Worm (Caenorhabditis elegans) whole organism, late embryonic: Measurements from ENCODE around the gene ogt-1.

ENCODE experiments used
- C08G9.2 ChIP-seq: sonication (generic microtip); optimal IDR thresholded peaks from 2 replicates; lab custom pipeline; 2016; ENCODE audit warnings: mild to moderate bottlenecking, missing genetic modification characterization, moderate library complexity, missing compliant biosample characterization
- F13H6.1 ChIP-seq: sonication (generic microtip); optimal IDR thresholded peaks from 2 replicates; lab custom pipeline; 2016; ENCODE audit warnings: missing genetic modification characterization, missing compliant biosample characterization
- K02D7.2 ChIP-seq: sonication (generic microtip); optimal IDR thresholded peaks from 2 replicates; lab custom pipeline; 2017; ENCODE audit warnings: mild to moderate bottlenecking, missing genetic modification characterization, missing compliant biosample characterization
- K09A11.1 ChIP-seq: sonication (generic microtip); optimal IDR thresholded peaks from 2 replicates; lab custom pipeline; 2017; ENCODE audit warnings: antibody characterized with exemption, mild to moderate bottlenecking, missing genetic modification characterization, missing compliant biosample characterization; ENCODE audit not compliant: insufficient read depth
- Y22D7AL.16 ChIP-seq: sonication (generic microtip); optimal IDR thresholded peaks from 2 replicates; lab custom pipeline; 2016; ENCODE audit warnings: missing genetic modification characterization, missing compliant biosample characterization
- ahr-1 ChIP-seq: sonication (generic microtip); optimal IDR thresholded peaks from 2 replicates; lab custom pipeline; 2016; ENCODE audit warnings: missing genetic modification characterization, missing compliant biosample characterization
- ama-1 ChIP-seq: fragments of 150-350 bp; optimal IDR thresholded peaks from 2 replicates; lab custom pipeline; 2014
- ceh-14 ChIP-seq: sonication (generic microtip); optimal IDR thresholded peaks from 2 replicates; lab custom pipeline; 2016; ENCODE audit warnings: missing genotype, missing genetic modification characterization, missing compliant biosample characterization
- ceh-18 ChIP-seq: sonication (generic microtip); optimal IDR thresholded peaks from 2 replicates; lab custom pipeline; 2016; ENCODE audit warnings: missing genetic modification characterization, missing compliant biosample characterization
- ceh-22 ChIP-seq: sonication (generic microtip); optimal IDR thresholded peaks from 2 replicates; lab custom pipeline; 2017; ENCODE audit warnings: missing biosample characterization, missing genetic modification characterization
- ceh-24 ChIP-seq: sonication (generic microtip); optimal IDR thresholded peaks from 2 replicates; lab custom pipeline; 2016; ENCODE audit warnings: mild to moderate bottlenecking, missing genetic modification characterization, missing compliant biosample characterization
- ceh-30 ChIP-seq: fragments of 150-350 bp; optimal IDR thresholded peaks from 2 replicates; lab custom pipeline; 2014; ENCODE audit warnings: missing biosample characterization, missing genetic modification characterization
- ceh-31 ChIP-seq: sonication (generic microtip); optimal IDR thresholded peaks from 2 replicates; lab custom pipeline; 2016; ENCODE audit warnings: missing genetic modification characterization, missing compliant biosample characterization
- ceh-45 ChIP-seq: fragments of 200-800 bp; sonication (Bioruptor generic); IDR thresholded peaks from 2 replicates; pipeline ENCODE4 v1.3.6; 2022; ENCODE audit warnings: missing genetic modification reagents, missing genetic modification characterization, missing compliant biosample characterization
- ceh-48 ChIP-seq: sonication (generic microtip); optimal IDR thresholded peaks from 2 replicates; lab custom pipeline; 2016; ENCODE audit warnings: missing genetic modification characterization, inconsistent platforms, missing compliant biosample characterization
- ceh-9 ChIP-seq: sonication (generic microtip); optimal IDR thresholded peaks from 2 replicates; lab custom pipeline; 2016; ENCODE audit warnings: mild to moderate bottlenecking, missing genetic modification characterization, inconsistent platforms, missing compliant biosample characterization
- elt-2 ChIP-seq: sonication (generic microtip); optimal IDR thresholded peaks from 2 replicates; lab custom pipeline; 2016; ENCODE audit warnings: missing genetic modification reagents, missing genetic modification characterization, missing compliant biosample characterization
- ets-4 ChIP-seq: sonication (generic microtip); optimal IDR thresholded peaks from 2 replicates; lab custom pipeline; 2016; ENCODE audit warnings: missing genetic modification characterization, missing compliant biosample characterization
- eyg-1 ChIP-seq: sonication (generic microtip); optimal IDR thresholded peaks from 2 replicates; lab custom pipeline; 2016; ENCODE audit warnings: missing genotype, missing genetic modification characterization, missing compliant biosample characterization
- fax-1 ChIP-seq: sonication (generic microtip); optimal IDR thresholded peaks from 2 replicates; lab custom pipeline; 2016; ENCODE audit warnings: missing genotype, missing genetic modification characterization, missing compliant biosample characterization
- gmeb-2 ChIP-seq: sonication (generic microtip); optimal IDR thresholded peaks from 2 replicates; lab custom pipeline; 2016; ENCODE audit warnings: missing genetic modification characterization, inconsistent platforms, missing compliant biosample characterization
- hlh-15 ChIP-seq: sonication (generic microtip); optimal IDR thresholded peaks from 2 replicates; lab custom pipeline; 2016; ENCODE audit warnings: missing genetic modification characterization, missing compliant biosample characterization
- hlh-30 ChIP-seq: sonication (generic microtip); optimal IDR thresholded peaks from 2 replicates; lab custom pipeline; 2017; ENCODE audit warnings: antibody characterized with exemption, missing genetic modification characterization, missing compliant biosample characterization; ENCODE audit not compliant: insufficient read depth
- hlh-6 ChIP-seq: sonication (generic microtip); optimal IDR thresholded peaks from 2 replicates; lab custom pipeline; 2016; ENCODE audit warnings: missing genotype, missing genetic modification characterization, missing compliant biosample characterization
- hlh-8 ChIP-seq: sonication (generic microtip); optimal IDR thresholded peaks from 2 replicates; lab custom pipeline; 2016; ENCODE audit warnings: missing genotype, missing genetic modification characterization, missing compliant biosample characterization
- lim-6 ChIP-seq: sonication (generic microtip); optimal IDR thresholded peaks from 2 replicates; lab custom pipeline; 2016; ENCODE audit warnings: missing genetic modification characterization, missing compliant biosample characterization
- lin-11 ChIP-seq: fragments of 200-800 bp; sonication (Bioruptor generic); optimal IDR thresholded peaks from 2 replicates; lab custom pipeline; 2018; ENCODE audit warnings: mild to moderate bottlenecking, missing genetic modification characterization, missing compliant biosample characterization
- madf-2 ChIP-seq: sonication (generic microtip); optimal IDR thresholded peaks from 2 replicates; lab custom pipeline; 2017; ENCODE audit warnings: missing genetic modification characterization, missing compliant biosample characterization
- mec-3 ChIP-seq: sonication (generic microtip); optimal IDR thresholded peaks from 2 replicates; lab custom pipeline; 2016; ENCODE audit warnings: borderline replicate concordance, missing genetic modification characterization, missing compliant biosample characterization
- nfya-1 ChIP-seq: sonication (generic microtip); optimal IDR thresholded peaks from 2 replicates; lab custom pipeline; 2017; ENCODE audit warnings: missing genetic modification characterization, mild to moderate bottlenecking, missing compliant biosample characterization, antibody characterized with exemption, moderate library complexity
- nhr-11 ChIP-seq: fragments of 150-350 bp; optimal IDR thresholded peaks from 2 replicates; lab custom pipeline; 2014; ENCODE audit warnings: missing biosample characterization, missing genetic modification characterization
- nhr-232 ChIP-seq: sonication (generic microtip); optimal IDR thresholded peaks from 2 replicates; lab custom pipeline; 2016; ENCODE audit warnings: missing genetic modification characterization, missing compliant biosample characterization
- odd-2 ChIP-seq: sonication (generic microtip); optimal IDR thresholded peaks from 2 replicates; lab custom pipeline; 2017; ENCODE audit warnings: antibody characterized with exemption, mild to moderate bottlenecking, missing genetic modification characterization, missing compliant biosample characterization
- pag-3 ChIP-seq: sonication (generic microtip); optimal IDR thresholded peaks from 2 replicates; lab custom pipeline; 2016; ENCODE audit warnings: missing compliant biosample characterization, missing genetic modification characterization, borderline replicate concordance
- pat-9 ChIP-seq: fragments of 200-800 bp; sonication (Bioruptor generic); optimal IDR thresholded peaks from 2 replicates; lab custom pipeline; 2018; ENCODE audit warnings: mild to moderate bottlenecking, missing genetic modification characterization, moderate library complexity, missing compliant biosample characterization
- pha-2 ChIP-seq: sonication (generic microtip); optimal IDR thresholded peaks from 2 replicates; lab custom pipeline; 2017; ENCODE audit warnings: mild to moderate bottlenecking, missing genetic modification characterization, missing compliant biosample characterization
- pqm-1 ChIP-seq: sonication (generic microtip); optimal IDR thresholded peaks from 2 replicates; lab custom pipeline; 2016; ENCODE audit warnings: missing genetic modification characterization, missing compliant biosample characterization
- pros-1 ChIP-seq: fragments of 150-350 bp; optimal IDR thresholded peaks from 2 replicates; lab custom pipeline; 2014; ENCODE audit warnings: missing biosample characterization, missing genetic modification reagents, missing genetic modification characterization
- ref-2 ChIP-seq: sonication (generic microtip); optimal IDR thresholded peaks from 2 replicates; lab custom pipeline; 2016; ENCODE audit warnings: missing genetic modification characterization, missing compliant biosample characterization
- rnt-1 ChIP-seq: sonication (generic microtip); optimal IDR thresholded peaks from 2 replicates; lab custom pipeline; 2016; ENCODE audit warnings: missing genetic modification characterization, missing compliant biosample characterization
- sdc-2 ChIP-seq: sonication (generic microtip); optimal IDR thresholded peaks from 2 replicates; lab custom pipeline; 2016; ENCODE audit warnings: missing genotype, missing genetic modification characterization, missing compliant biosample characterization
- sox-2 ChIP-seq: fragments of 200-800 bp; sonication (Bioruptor generic); IDR thresholded peaks from 2 replicates; pipeline ENCODE4 v1.3.6; 2022; ENCODE audit warnings: missing genetic modification reagents, missing genetic modification characterization, missing compliant biosample characterization
- syd-9 ChIP-seq: sonication (generic microtip); optimal IDR thresholded peaks from 2 replicates; lab custom pipeline; 2016; ENCODE audit warnings: mild to moderate bottlenecking, missing genetic modification characterization, moderate library complexity, missing compliant biosample characterization
- tbx-7 ChIP-seq: sonication (generic microtip); optimal IDR thresholded peaks from 2 replicates; lab custom pipeline; 2016; ENCODE audit warnings: missing genotype, missing genetic modification characterization, missing compliant biosample characterization
- ttx-3 ChIP-seq: sonication (generic microtip); optimal IDR thresholded peaks from 2 replicates; lab custom pipeline; 2016; ENCODE audit warnings: missing genetic modification reagents, missing genetic modification characterization, missing compliant biosample characterization
- unc-3 ChIP-seq, 2 experiments: fragments of 200-800 bp in 1 of 2; sonication (Bioruptor generic) in 1 of 2; sonication (generic microtip) in 1 of 2; conservative IDR thresholded peaks in 1 of 2; optimal IDR thresholded peaks in 1 of 2; 2 replicates each; pipeline versions ENCODE4 v1.3.6 to Lab custom; 2016 to 2022; ENCODE audit warnings: missing compliant biosample characterization in 2 of 2, missing genetic modification characterization in 2 of 2, missing genetic modification reagents in 1 of 2
- unc-42 ChIP-seq: sonication (generic microtip); optimal IDR thresholded peaks from 2 replicates; lab custom pipeline; 2016; ENCODE audit warnings: missing genotype, missing genetic modification characterization, missing compliant biosample characterization
- unc-55 ChIP-seq: sonication (generic microtip); optimal IDR thresholded peaks from 2 replicates; lab custom pipeline; 2017; ENCODE audit warnings: missing biosample characterization, missing genetic modification reagents, missing genetic modification characterization
- unc-86 ChIP-seq: sonication (generic microtip); optimal IDR thresholded peaks from 2 replicates; lab custom pipeline; 2016; ENCODE audit warnings: missing genetic modification characterization, missing compliant biosample characterization
- zip-5 ChIP-seq: sonication (generic microtip); optimal IDR thresholded peaks from 2 replicates; lab custom pipeline; 2016; ENCODE audit warnings: missing genetic modification characterization, missing compliant biosample characterization
- ztf-16 ChIP-seq: sonication (generic microtip); optimal IDR thresholded peaks from 2 replicates; lab custom pipeline; 2017; ENCODE audit warnings: missing genetic modification characterization, missing compliant biosample characterization

The ogt-1 gene

ce11 chrIII:7199467-7199866 lies 45.9 kb upstream of the ogt-1 start:
- TF ChIP-seq pat-9 (tag; lab: Kevin White, UChicago) (no peak), ceh-22 (tag; lab: Kevin White, UChicago) (no peak), rnt-1 (no peak), unc-86 (no peak), pha-2 (tag; lab: Kevin White, UChicago) (no peak), nhr-11 (tag; lab: Kevin White, UChicago) (no peak), ceh-24 (tag; lab: Kevin White, UChicago) (no peak), hlh-15 (tag; lab: Kevin White, UChicago) (no peak), unc-55 (GFP tag; lab: Kevin White, UChicago) (no peak), ceh-48 (no peak), hlh-6 (tag; lab: Kevin White, UChicago) (no peak), eyg-1 (no peak)

- TF ChIP-seq ceh-45 (GFP tag; lab: Robert Waterston, UW) (no peak), ceh-30 (tag; lab: Kevin White, UChicago) (no peak), gmeb-2 (tag; lab: Kevin White, UChicago) (peak; percentile 18), pros-1 (tag; lab: Kevin White, UChicago) (no peak), ttx-3 (tag; lab: Kevin White, UChicago) (no peak), tbx-7 (tag; lab: Kevin White, UChicago) (peak; percentile 90), K09A11.1 (tag; lab: Kevin White, UChicago) (no peak), ceh-24 (tag; lab: Kevin White, UChicago) (no peak), elt-2 (tag; lab: Kevin White, UChicago) (peak; percentile 69), syd-9 (tag; lab: Kevin White, UChicago) (no peak), unc-42 (peak; percentile 23), nhr-11 (tag; lab: Kevin White, UChicago) (no peak), odd-2 (no peak), madf-2 (tag; lab: Kevin White, UChicago) (peak; percentile 20), zip-5 (tag; lab: Kevin White, UChicago) (peak; percentile 90), nfya-1 (tag; lab: Kevin White, UChicago) (peak; percentile 46), ceh-31 (tag; lab: Kevin White, UChicago) (peak; percentile 91), hlh-8 (tag; lab: Kevin White, UChicago) (peak; percentile 94), ztf-16 (tag; lab: Kevin White, UChicago) (peak; percentile 43), hlh-30 (tag; lab: Kevin White, UChicago) (no peak), ref-2 (peak; percentile 84), mec-3 (tag; lab: Kevin White, UChicago) (no peak), F13H6.1 (tag; lab: Kevin White, UChicago) (no peak), ceh-18 (tag; lab: Kevin White, UChicago) (no peak), nhr-232 (tag; lab: Kevin White, UChicago) (no peak), ets-4 (peak; percentile 90), C08G9.2 (tag; lab: Kevin White, UChicago) (peak; percentile 92), rnt-1 (peak; percentile 47), sox-2 (GFP tag; lab: Robert Waterston, UW) (no peak), Y22D7AL.16 (tag; lab: Kevin White, UChicago) (no peak), ceh-9 (tag; lab: Kevin White, UChicago) (no peak), pag-3 (tag; lab: Kevin White, UChicago) (no peak), ahr-1 (peak; percentile 20), ama-1 (lab: Kevin White, UChicago) (no peak), ceh-14 (tag; lab: Kevin White, UChicago) (peak; percentile 73), lin-11 (no peak), unc-86 (peak; percentile 51), fax-1 (tag; lab: Kevin White, UChicago) (peak; percentile 74), unc-3 (GFP tag; conservative IDR thresholded peaks at IDR 0.05; lab: Robert Waterston, UW) (no peak; the same call in 1 of the 2 replicates), unc-3 (tag; optimal IDR thresholded peaks at IDR 0.05; lab: Kevin White, UChicago) (peak; percentile 12), pqm-1 (tag; lab: Kevin White, UChicago) (peak; percentile 58), K02D7.2 (tag; lab: Kevin White, UChicago) (no peak), sdc-2 (peak; percentile 21), lim-6 (tag; lab: Kevin White, UChicago) (peak; percentile 51), unc-55 (GFP tag; lab: Kevin White, UChicago) (no peak), pat-9 (tag; lab: Kevin White, UChicago) (no peak)
These were observed 45.2 kb upstream of the ogt-1 start, which contains the start of gene pfd-5 for ce11 chrIII:7198838-7199237. pfd-5 (minus strand) TSS chrIII:7198884.
